Fruit fly (Drosophila melanogaster): ENCODE measurements around the gene pst.

Gene pst

DNA sequence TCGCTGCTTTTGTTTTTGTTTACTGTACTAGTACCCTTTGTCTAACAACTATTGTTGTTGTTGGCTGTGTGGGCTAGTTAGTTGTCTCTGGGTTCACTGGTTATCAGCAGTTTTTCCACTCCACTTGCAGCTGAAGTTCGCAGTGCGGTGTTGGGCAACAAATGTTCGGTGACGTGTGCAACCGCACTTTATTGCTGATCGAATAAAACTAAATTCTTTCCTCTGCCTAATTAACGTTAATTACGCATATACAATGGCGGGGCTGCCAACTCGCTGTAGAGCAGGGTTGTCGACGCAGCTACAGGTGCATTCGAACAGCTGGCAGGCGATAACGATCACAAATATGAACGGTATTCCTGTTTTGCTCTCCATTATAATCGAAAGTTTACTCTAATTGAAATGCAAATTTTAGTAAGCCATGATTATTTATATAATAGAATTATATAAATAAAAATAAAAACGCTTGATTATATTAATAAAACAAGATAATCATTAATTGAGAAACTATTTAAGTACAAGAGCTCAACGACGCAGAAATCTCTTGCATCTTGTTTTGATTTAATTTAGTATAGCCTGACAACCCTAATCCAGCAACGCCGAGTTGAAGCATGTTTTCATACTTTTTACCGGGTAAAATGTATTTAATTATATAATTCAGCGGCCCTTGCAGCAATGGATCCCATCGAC, 31.4 kb downstream of the pst start, which contains the start of the genes mrva, CG42307 and mus312:
mrva (minus strand) TSS at position 276 of the 687 bp plus-strand sequence.
CG42307 (plus strand) TSS at position 566 of the 687 bp plus-strand sequence.
mus312 (plus strand) TSS at position 566 of the 687 bp plus-strand sequence.
- TF ChIP-seq CG8478 (optimal IDR thresholded peaks at IDR 0.05) (no peak), CTCF (optimal IDR thresholded peaks at IDR 0.05) (no peak)

DNA sequence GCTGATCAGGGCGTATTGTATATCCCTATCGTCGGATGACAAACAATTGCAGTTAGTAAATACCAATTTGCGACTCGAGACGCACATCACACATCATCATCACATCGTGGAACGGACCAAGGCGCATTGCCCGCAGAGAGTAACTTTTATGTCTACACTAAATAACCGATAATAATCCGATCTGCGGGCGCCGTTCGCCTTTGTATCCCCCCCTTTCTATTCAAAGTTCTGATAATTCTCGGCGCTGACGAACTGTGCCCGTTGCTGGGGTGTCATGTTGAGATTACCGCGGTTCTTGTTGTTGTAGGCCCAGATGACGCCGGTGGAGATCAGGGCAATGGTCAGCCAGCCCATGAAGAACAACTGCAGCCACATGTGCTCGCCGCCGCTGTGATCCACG, 33.4 kb downstream of the pst start:
- TF ChIP-seq CG8478 (optimal IDR thresholded peaks at IDR 0.05) (no peak), CTCF (optimal IDR thresholded peaks at IDR 0.05) (no peak)

DNA sequence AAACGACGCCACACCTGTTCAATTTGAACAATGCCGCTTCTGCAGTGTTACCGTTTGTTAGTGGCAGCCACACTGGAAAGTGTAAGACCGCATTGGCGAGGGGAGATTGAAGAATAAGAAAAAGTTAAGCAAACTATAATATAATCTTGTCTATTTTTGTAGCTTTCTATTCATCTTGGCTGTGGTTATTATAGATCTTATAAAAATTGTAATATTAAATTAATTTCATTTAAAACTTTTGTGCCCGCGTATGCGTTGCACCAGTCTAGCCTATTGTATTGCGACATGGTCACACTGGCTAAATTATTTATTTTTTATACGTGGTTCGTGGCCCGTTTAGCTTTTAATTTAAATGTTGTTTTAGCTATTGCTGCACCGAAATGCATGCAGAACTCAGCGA, 36.7 kb downstream of the pst start, which contains the start of the genes RhoGEF4 and Rint1:
RhoGEF4 (minus strand) TSS at position 64 of the 400 bp plus-strand sequence.
Rint1 (plus strand) TSS at position 272 of the 400 bp plus-strand sequence.
- TF ChIP-seq CTCF (optimal IDR thresholded peaks at IDR 0.05), result no peak
- no peak for TF ChIP-seq CG8478 (optimal IDR thresholded peaks at IDR 0.05)

DNA sequence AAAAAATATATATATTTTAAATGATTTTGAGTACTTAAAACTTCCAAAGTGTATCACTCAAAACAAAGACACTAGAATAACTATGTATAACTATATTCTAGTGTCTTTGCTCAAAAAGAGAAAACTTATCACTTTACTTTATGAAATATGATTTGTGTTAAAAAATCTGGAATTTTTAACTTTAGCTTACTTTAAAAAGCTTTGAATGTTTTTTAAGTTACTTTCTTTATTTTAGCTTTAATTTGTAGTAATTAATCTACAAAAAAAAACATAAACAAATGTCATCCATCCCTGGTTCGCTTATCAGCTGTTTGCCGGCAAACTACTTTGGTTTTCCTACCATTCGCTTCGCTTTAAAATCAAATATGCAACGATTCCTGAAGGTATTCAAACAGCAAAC, 40.3 kb downstream of the pst start, which contains the start of gene CG8607:
CG8607 (plus strand) TSS at position 301 of the 400 bp plus-strand sequence.
- no peak for TF ChIP-seq CG8478 (optimal IDR thresholded peaks at IDR 0.05)

DNA sequence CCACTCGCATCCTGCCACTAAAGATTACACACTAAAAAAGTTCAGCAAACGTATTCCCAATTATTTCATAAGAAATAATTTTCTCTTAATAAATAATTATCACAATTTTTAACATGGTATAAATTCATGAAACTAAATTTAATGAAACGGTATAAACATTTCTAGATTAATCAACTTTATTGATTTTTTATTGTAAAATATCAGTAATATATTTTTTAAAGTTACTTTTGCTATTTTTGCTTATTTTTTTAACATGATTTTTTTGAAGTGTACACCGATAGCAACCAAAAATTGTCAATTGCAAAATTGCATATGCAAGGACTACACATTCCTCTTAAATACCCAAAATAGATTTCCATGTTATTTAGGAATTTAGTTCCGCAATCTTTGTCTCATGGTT, 45.9 kb downstream of the pst start:
- TF ChIP-seq CG8478 (optimal IDR thresholded peaks at IDR 0.05) (no peak), CTCF (optimal IDR thresholded peaks at IDR 0.05) (no peak)

DNA sequence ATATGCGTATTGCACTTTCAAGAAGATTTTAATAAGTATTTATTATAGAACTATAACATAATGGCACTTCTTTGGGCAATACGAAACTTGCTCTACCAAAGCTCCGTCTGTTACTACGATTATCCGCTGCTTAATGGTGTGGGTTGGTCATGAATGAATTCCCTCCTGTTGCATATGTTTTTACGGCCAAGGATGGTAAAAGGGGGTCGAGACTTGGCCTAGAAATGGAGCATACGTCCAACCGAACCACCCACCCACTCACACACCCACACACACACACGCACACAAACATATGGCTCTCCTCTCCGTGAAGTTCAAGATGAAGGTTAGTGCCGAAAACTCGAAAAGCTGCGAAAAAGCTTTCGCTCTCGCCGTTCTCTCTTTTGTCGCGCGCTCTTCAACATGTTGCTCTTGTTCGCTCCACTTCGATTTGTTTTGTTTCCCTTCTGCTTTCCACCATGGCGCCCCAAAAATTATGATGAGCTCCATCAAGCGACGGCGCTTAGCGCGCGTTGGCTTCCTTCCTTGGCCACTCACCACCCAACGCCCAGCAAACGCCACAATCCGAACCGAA, 46.4 kb downstream of the pst start:
- TF ChIP-seq CG8478 (optimal IDR thresholded peaks at IDR 0.05) (no peak), CTCF (optimal IDR thresholded peaks at IDR 0.05) (no peak)

DNA sequence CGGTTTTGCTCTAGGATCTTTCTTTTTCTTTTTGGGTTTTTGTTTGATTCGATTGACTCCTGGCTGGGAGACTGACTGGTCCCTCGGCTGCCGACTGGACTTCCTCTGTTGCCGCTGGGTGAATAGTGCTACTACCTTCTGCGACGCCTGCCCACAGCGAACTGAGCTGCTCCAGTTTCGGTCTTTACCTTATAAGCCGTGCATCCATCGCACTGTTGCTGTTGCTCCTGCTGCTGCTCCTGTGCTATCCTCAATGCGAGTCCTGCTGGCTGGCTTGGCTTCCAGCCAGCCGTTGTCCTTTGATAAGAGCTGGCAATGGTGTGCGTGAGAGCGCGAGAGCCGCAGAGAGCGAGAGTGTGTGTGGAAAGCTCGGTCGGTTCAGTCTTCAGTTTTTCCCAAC, 47.3 kb downstream of the pst start, which contains the start of gene unc-13-4A:
unc-13-4A (minus strand) TSS at position 143 of the 400 bp plus-strand sequence.
- TF ChIP-seq CTCF (optimal IDR thresholded peaks at IDR 0.05) (no peak), CG8478 (optimal IDR thresholded peaks at IDR 0.05) (no peak)

Data from S2 (cell line).